Fruit fly (Drosophila melanogaster) S2 (cell line): ENCODE results near the gene mRpL4.

Experiments
- CG8478 ChIP-seq: fragments of >200 bp; optimal IDR thresholded peaks from 2 replicates; lab custom pipeline; 2018
- CTCF ChIP-seq, 2 experiments: fragments of >200 bp; optimal IDR thresholded peaks; 2 replicates each; lab custom pipeline; 2018

dm6 chr2L:16321209-16321608 is 7.7 kb downstream of the mRpL4 start:
- TF ChIP-seq CG8478 (lab: Kevin White, UChicago): no peak
- no peak for TF ChIP-seq CTCF (optimal IDR thresholded peaks at IDR 0.05; lab: Kevin White, UChicago)
